Fruit fly (Drosophila melanogaster) whole organism, prepupa: Measurements from ENCODE around the gene Cpr23B.

ENCODE experiments used
- CG10631 ChIP-seq: fragments of 200-800 bp; sonication (Bioruptor generic); optimal IDR thresholded peaks from 2 replicates; lab custom pipeline; 2016; ENCODE audit warnings: missing biosample characterization, missing genetic modification characterization
- CG10669 ChIP-seq: fragments of 200-800 bp; sonication (Bioruptor generic); optimal IDR thresholded peaks from 3 replicates; lab custom pipeline; 2018; ENCODE audit warnings: missing biosample characterization, mild to moderate bottlenecking, missing genetic modification characterization, moderate library complexity
- CG11294 ChIP-seq: fragments of 200-800 bp; sonication (Bioruptor generic); IDR thresholded peaks from 2 replicates; pipeline ENCODE4 v1.3.6; 2022; ENCODE audit warnings: missing biosample characterization, missing genetic modification characterization
- CG15336 ChIP-seq: fragments of 200-800 bp; sonication (Bioruptor generic); IDR thresholded peaks from 2 replicates; pipeline ENCODE4 v1.3.6; 2022; ENCODE audit warnings: missing biosample characterization, missing genetic modification characterization
- CG1621 ChIP-seq: fragments of 200-800 bp; sonication (Bioruptor generic); optimal IDR thresholded peaks from 3 replicates; lab custom pipeline; 2018; ENCODE audit warnings: missing biosample characterization, mild to moderate bottlenecking, missing genetic modification characterization
- CG16779 ChIP-seq: fragments of 200-800 bp; sonication (Bioruptor generic); optimal IDR thresholded peaks from 3 replicates; lab custom pipeline; 2017; ENCODE audit warnings: missing biosample characterization, mild to moderate bottlenecking, missing genetic modification characterization
- CG3032 ChIP-seq: fragments of 200-800 bp; optimal IDR thresholded peaks from 2 replicates; lab custom pipeline; 2019; ENCODE audit warnings: missing biosample characterization, mild to moderate bottlenecking, missing genetic modification characterization, moderate library complexity
- CG31627 ChIP-seq: fragments of 200-800 bp; sonication (Bioruptor generic); optimal IDR thresholded peaks from 3 replicates; lab custom pipeline; 2016; ENCODE audit warnings: missing biosample characterization, missing genetic modification characterization
- CG34406 ChIP-seq: fragments of 200-800 bp; sonication (Bioruptor generic); optimal IDR thresholded peaks from 3 replicates; lab custom pipeline; 2016; ENCODE audit warnings: missing biosample characterization, missing genetic modification characterization
- CG3919 ChIP-seq: fragments of 200-800 bp; sonication (Bioruptor generic); optimal IDR thresholded peaks from 3 replicates; lab custom pipeline; 2016; ENCODE audit warnings: missing biosample characterization, missing genetic modification characterization
- CG6163 ChIP-seq: fragments of 200-800 bp; sonication (Bioruptor generic); IDR thresholded peaks from 3 replicates; pipeline ENCODE4 v1.3.6; 2022; ENCODE audit warnings: missing biosample characterization, missing genetic modification characterization
- CG6276 ChIP-seq: fragments of 200-800 bp; sonication (Bioruptor generic); optimal IDR thresholded peaks from 2 replicates; lab custom pipeline; 2017; ENCODE audit warnings: missing biosample characterization, mild to moderate bottlenecking, missing genetic modification characterization
- CG6808 ChIP-seq: fragments of 200-800 bp; sonication (Bioruptor generic); optimal IDR thresholded peaks from 3 replicates; lab custom pipeline; 2017; ENCODE audit warnings: missing biosample characterization, missing genetic modification characterization, mild to moderate bottlenecking, moderate library complexity, missing genetic modification reagents
- CG7368 ChIP-seq: fragments of 200-800 bp; sonication (Bioruptor generic); optimal IDR thresholded peaks from 3 replicates; lab custom pipeline; 2016; ENCODE audit warnings: missing biosample characterization, missing genetic modification characterization
- CG8119 ChIP-seq: fragments of 200-800 bp; sonication (Bioruptor generic); IDR thresholded peaks from 3 replicates; pipeline ENCODE4 v1.3.6; 2022; ENCODE audit warnings: missing biosample characterization, missing genetic modification characterization
- CG9139 ChIP-seq: fragments of 200-800 bp; sonication (Bioruptor generic); optimal IDR thresholded peaks from 3 replicates; lab custom pipeline; 2017; ENCODE audit warnings: missing biosample characterization, mild to moderate bottlenecking, missing genetic modification characterization
- Eip75B ChIP-seq: fragments of 200-800 bp; sonication (Bioruptor generic); optimal IDR thresholded peaks from 3 replicates; lab custom pipeline; 2016; ENCODE audit warnings: missing biosample characterization, missing genetic modification characterization
- Eip78C ChIP-seq: fragments of 200-800 bp; sonication (Bioruptor generic); peaks from one replicate; lab custom pipeline; 2016; ENCODE audit warnings: missing biosample characterization, missing genetic modification characterization
- Ets96B ChIP-seq: fragments of 200-800 bp; optimal IDR thresholded peaks from 2 replicates; lab custom pipeline; 2019; ENCODE audit warnings: missing biosample characterization, mild to moderate bottlenecking, missing genetic modification characterization, moderate library complexity
- Gug ChIP-seq: fragments of 200-800 bp; sonication (Bioruptor generic); IDR thresholded peaks from 2 replicates; pipeline ENCODE4 v1.3.6; 2022; ENCODE audit warnings: missing biosample characterization, missing genetic modification characterization
- Hr38 ChIP-seq: sonication (Bioruptor generic); optimal IDR thresholded peaks from 2 replicates; lab custom pipeline; 2016; ENCODE audit warnings: missing biosample characterization, missing genetic modification characterization
- Hr4 ChIP-seq: fragments of 200-800 bp; sonication (Bioruptor generic); optimal IDR thresholded peaks from 3 replicates; lab custom pipeline; 2016; ENCODE audit warnings: missing biosample characterization, missing genetic modification characterization
- Lpt ChIP-seq: fragments of 200-800 bp; sonication (Bioruptor generic); optimal IDR thresholded peaks from 3 replicates; lab custom pipeline; 2016; ENCODE audit warnings: missing biosample characterization, missing genetic modification characterization
- OdsH ChIP-seq: fragments of 200-800 bp; sonication (Bioruptor generic); optimal IDR thresholded peaks from 3 replicates; lab custom pipeline; 2016; ENCODE audit warnings: missing biosample characterization, missing genetic modification characterization
- Sox102F ChIP-seq: fragments of 200-800 bp; sonication (Bioruptor generic); optimal IDR thresholded peaks from 2 replicates; lab custom pipeline; 2016; ENCODE audit warnings: missing biosample characterization, mild to moderate bottlenecking, missing genetic modification characterization
- Sox14 ChIP-seq: fragments of 200-800 bp; sonication (Bioruptor generic); optimal IDR thresholded peaks from 3 replicates; lab custom pipeline; 2016; ENCODE audit warnings: missing biosample characterization, missing genetic modification characterization
- Sox15 ChIP-seq: fragments of 200-800 bp; sonication (Bioruptor generic); optimal IDR thresholded peaks from 3 replicates; lab custom pipeline; 2016; ENCODE audit warnings: missing biosample characterization, missing genetic modification characterization
- achi ChIP-seq: fragments of 200-800 bp; sonication (Bioruptor generic); optimal IDR thresholded peaks from 3 replicates; lab custom pipeline; 2016; ENCODE audit warnings: missing biosample characterization, missing genetic modification characterization
- dac ChIP-seq: fragments of 200-800 bp; sonication (Bioruptor generic); optimal IDR thresholded peaks from 2 replicates; lab custom pipeline; 2017; ENCODE audit warnings: missing biosample characterization, mild to moderate bottlenecking, missing genetic modification characterization
- dsx ChIP-seq: fragments of 200-800 bp; optimal IDR thresholded peaks from 3 replicates; lab custom pipeline; 2019; ENCODE audit warnings: missing biosample characterization, mild to moderate bottlenecking, missing genetic modification characterization, moderate library complexity; ENCODE audit not compliant: poor library complexity, severe bottlenecking
- eg ChIP-seq: fragments of 200-800 bp; sonication (Bioruptor generic); IDR thresholded peaks from 3 replicates; pipeline ENCODE4 v1.3.6; 2022; ENCODE audit warnings: missing biosample characterization, missing genetic modification characterization
- esn ChIP-seq: fragments of 200-800 bp; sonication (Bioruptor generic); optimal IDR thresholded peaks from 2 replicates; lab custom pipeline; 2016; ENCODE audit warnings: missing biosample characterization, mild to moderate bottlenecking, missing genetic modification characterization, moderate library complexity
- fd59A ChIP-seq: fragments of 200-800 bp; sonication (Bioruptor generic); optimal IDR thresholded peaks from 2 replicates; lab custom pipeline; 2017; ENCODE audit warnings: missing biosample characterization, mild to moderate bottlenecking, missing genetic modification characterization, missing genetic modification reagents
- fkh ChIP-seq: fragments of 200-800 bp; sonication (Bioruptor generic); optimal IDR thresholded peaks from 3 replicates; lab custom pipeline; 2017; ENCODE audit warnings: missing biosample characterization, mild to moderate bottlenecking, missing genetic modification characterization, moderate library complexity
- lz ChIP-seq: fragments of 200-800 bp; sonication (Bioruptor generic); optimal IDR thresholded peaks from 3 replicates; lab custom pipeline; 2016; ENCODE audit warnings: missing biosample characterization, missing genetic modification characterization
- net ChIP-seq: fragments of 200-800 bp; sonication (Bioruptor generic); optimal IDR thresholded peaks from 3 replicates; lab custom pipeline; 2016; ENCODE audit warnings: missing biosample characterization, missing genetic modification characterization
- pdm3 ChIP-seq: fragments of 200-800 bp; sonication (Bioruptor generic); optimal IDR thresholded peaks from 3 replicates; lab custom pipeline; 2016; ENCODE audit warnings: missing biosample characterization, missing genetic modification characterization
- salr ChIP-seq, 2 experiments: fragments of 200-800 bp; sonication (Bioruptor generic); optimal IDR thresholded peaks; 3 replicates each; lab custom pipeline; 2016 to 2018; ENCODE audit warnings: missing biosample characterization in 2 of 2, missing genetic modification characterization in 2 of 2, mild to moderate bottlenecking in 1 of 2
- spab ChIP-seq: fragments of 200-800 bp; sonication (Bioruptor generic); optimal IDR thresholded peaks from 2 replicates; lab custom pipeline; 2017; ENCODE audit warnings: missing biosample characterization, mild to moderate bottlenecking, missing genetic modification characterization, missing genetic modification reagents
- ss ChIP-seq, 2 experiments: fragments of 200-800 bp; sonication (Bioruptor generic); optimal IDR thresholded peaks; 2 replicates in 1 of 2; 3 replicates in 1 of 2; lab custom pipeline; 2017 to 2018; ENCODE audit warnings: mild to moderate bottlenecking in 2 of 2, missing biosample characterization in 2 of 2, missing genetic modification characterization in 2 of 2, moderate library complexity in 1 of 2
- svp ChIP-seq: fragments of 200-800 bp; sonication (Bioruptor generic); peaks from one replicate; lab custom pipeline; 2016; ENCODE audit warnings: missing biosample characterization, missing genetic modification characterization
- topi ChIP-seq: fragments of 200-800 bp; sonication (Bioruptor generic); optimal IDR thresholded peaks from 3 replicates; lab custom pipeline; 2016; ENCODE audit warnings: missing biosample characterization, missing genetic modification characterization
- vri ChIP-seq: fragments of 200-800 bp; sonication (Bioruptor generic); optimal IDR thresholded peaks from 3 replicates; lab custom pipeline; 2016; ENCODE audit warnings: missing biosample characterization, mild to moderate bottlenecking, missing genetic modification characterization

Cpr23B gene

DNA sequence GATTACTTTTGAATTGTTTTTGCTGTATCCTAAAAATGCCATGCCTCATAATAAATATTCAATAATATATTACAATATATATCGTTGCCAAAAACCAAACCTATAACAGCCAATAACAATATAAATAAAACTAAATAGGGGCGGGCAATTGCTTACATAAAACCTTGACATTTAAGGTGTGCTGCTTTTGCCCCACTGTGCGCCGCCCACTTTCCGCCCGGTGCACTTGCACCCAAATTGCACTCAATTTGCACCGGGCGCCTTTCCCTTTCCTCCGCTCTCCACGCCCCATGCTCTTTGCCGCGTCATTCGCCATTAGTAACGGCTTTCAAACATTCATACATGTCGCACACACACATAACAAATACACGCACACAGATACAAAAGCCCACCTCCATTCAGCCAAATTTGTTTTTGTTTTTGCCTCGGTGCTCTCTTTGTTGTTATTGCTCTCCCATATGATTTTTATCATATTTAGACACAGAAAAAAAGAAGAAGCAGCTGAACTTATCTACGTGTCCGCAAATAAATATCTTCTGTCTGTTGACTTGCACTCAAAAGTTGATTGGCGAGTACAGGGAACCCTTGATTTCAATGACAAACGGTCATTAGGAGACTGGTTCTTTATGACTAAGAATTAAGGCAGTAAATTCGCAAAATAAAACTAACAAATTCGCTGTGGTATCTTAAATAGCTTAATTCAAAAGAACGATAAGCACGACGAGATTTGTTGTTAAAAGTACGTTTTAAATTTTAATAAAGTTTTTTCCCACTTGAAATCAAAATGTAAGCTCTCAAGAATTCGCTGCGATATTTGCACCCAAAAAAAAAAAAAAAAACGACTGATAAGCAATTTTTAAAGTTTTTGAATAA lies 19.9 kb downstream of the Cpr23B start (continued):
- TF ChIP-seq CG10631 (GFP tag; lab: Kevin White, UChicago), result peak; percentile 42
- TF ChIP-seq lz (GFP tag; lab: Kevin White, UChicago), result peak; percentile 17
- TF ChIP-seq CG31627 (GFP tag; lab: Kevin White, UChicago), result peak; percentile 24
- peak; percentile 39 for TF ChIP-seq Sox102F (GFP tag; lab: Kevin White, UChicago)
- TF ChIP-seq eg (GFP tag; lab: Robert Waterston, UW), result peak; percentile 88
- TF ChIP-seq CG9139 (GFP tag; lab: Kevin White, UChicago), result no peak
- TF ChIP-seq salr (GFP tag; optimal IDR thresholded peaks at IDR 0.05; lab: Kevin White, UChicago), result peak in 1 of 2 experiments; percentile 43
- no peak for TF ChIP-seq Hr38 (GFP tag; lab: Kevin White, UChicago)
- peak; percentile 54 for TF ChIP-seq CG10669
- TF ChIP-seq Gug, result peak; percentile 70

DNA sequence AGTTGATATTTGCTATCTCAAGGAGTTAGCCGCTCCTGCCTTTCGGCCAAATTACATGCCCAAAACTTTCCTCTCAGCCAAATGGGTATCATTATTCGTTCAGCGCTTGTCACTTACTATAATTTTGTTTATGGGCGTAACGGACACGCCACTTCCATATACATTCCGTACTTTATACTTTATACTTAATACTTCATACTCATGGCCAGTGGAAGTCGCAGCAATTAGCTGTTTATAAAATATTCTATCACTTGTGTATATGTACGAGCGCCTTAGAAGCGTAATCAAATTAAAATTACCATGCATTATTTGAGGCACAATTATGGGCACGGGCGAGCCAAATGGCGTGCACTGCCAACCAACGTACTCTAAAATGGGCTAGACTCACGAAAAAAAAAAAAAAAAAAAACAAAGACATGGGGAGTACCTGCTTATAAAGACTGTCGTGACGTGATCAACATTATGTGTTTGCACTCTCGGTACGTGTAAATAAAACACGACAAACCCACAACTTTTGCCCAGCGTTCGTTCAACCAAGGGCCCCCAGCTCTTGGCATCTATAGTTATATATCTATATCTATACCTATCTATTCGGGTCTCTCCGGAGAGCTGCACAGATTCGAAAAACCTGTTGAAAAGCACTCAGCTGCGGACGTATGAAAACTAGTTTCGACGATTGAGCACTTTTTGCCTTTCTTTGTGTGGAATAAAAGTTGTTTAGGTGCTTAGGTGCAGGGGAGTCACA lies 23.1 kb downstream of the Cpr23B start:
- TF ChIP-seq ss (GFP tag; optimal IDR thresholded peaks at IDR 0.05; lab: Kevin White, UChicago) (peak in 1 of 2 experiments; percentile 78), CG1621 (peak; percentile 4), fkh (GFP tag; lab: Kevin White, UChicago) (peak; percentile 89), OdsH (GFP tag; lab: Kevin White, UChicago) (no peak)

DNA sequence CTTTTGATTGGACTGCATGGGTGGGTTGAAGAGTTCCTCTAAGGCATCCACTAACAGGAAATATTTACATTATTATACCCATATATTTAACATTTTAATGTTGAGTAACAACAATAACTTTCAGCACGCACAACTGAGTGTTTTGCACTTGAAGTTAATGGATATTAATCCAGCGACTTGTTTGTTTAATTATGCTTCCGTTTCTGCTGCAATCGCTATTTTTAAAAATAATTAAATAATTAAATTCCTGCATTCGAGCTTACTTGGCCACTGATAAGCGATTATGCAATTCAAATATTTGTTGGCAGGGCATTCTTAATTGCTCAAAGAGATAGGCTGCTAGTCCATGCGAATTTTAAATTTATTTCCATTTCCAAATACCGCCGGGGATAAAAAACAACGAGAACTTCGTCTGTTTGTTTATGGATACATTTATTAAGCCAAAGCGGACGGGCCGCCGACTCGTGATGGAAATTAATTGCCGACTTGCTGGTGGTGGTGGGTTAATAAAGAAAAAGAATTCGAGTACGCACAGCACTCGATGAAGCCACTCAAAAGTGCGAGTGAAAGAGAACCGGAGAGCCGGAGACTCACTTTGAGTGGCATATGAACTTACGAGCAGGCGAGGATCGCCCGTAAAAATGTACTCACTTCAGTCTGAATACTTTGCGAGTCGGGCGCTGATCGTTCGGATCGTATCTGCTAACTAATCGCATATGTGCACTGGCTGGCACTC lies 23.8 kb downstream of the Cpr23B start:
- TF ChIP-seq dsx (GFP tag; lab: Kevin White, UChicago) (no peak), fd59A (GFP tag; lab: Kevin White, UChicago) (peak; percentile 11), pdm3 (GFP tag; lab: Kevin White, UChicago) (no peak), CG34406 (GFP tag; lab: Kevin White, UChicago) (peak; percentile 7), net (peak; percentile 43), CG6163 (GFP tag; lab: Robert Waterston, UW) (peak; percentile 44; the same call in 1 of the 3 replicates), fkh (GFP tag; lab: Kevin White, UChicago) (peak; percentile 11), CG16779 (tag; lab: Kevin White, UChicago) (peak; percentile 54), Hr4 (GFP tag; lab: Kevin White, UChicago) (peak; percentile 5), Ets96B (tag; lab: Kevin White, UChicago) (peak; percentile 23), achi (GFP tag; lab: Kevin White, UChicago) (peak; percentile 8), eg (GFP tag; lab: Robert Waterston, UW) (peak; percentile 75), Sox15 (GFP tag; lab: Kevin White, UChicago) (no peak), CG10669 (no peak), ss (GFP tag; optimal IDR thresholded peaks at IDR 0.05; lab: Kevin White, UChicago) (peak in 1 of 2 experiments; percentile 41), dac (GFP tag; lab: Kevin White, UChicago) (peak; percentile 18), CG11294 (no peak; the same call in none of the 2 replicates), CG6808 (GFP tag; lab: Kevin White, UChicago) (peak; percentile 43), CG3919 (peak; percentile 24), Sox14 (GFP tag; lab: Kevin White, UChicago) (peak; percentile 22), CG15336 (GFP tag; lab: Robert Waterston, UW) (peak; percentile 63), esn (peak; percentile 39), CG7368 (no peak), vri (GFP tag; lab: Kevin White, UChicago) (peak; percentile 88), CG3032 (tag; lab: Kevin White, UChicago) (peak; percentile 27), CG6276 (GFP tag; lab: Kevin White, UChicago) (peak; percentile 31), Eip78C (GFP tag; lab: Kevin White, UChicago) (peak; percentile 70), CG8119 (GFP tag; lab: Robert Waterston, UW) (peak; percentile 53), topi (peak; percentile 10), Lpt (GFP tag; lab: Kevin White, UChicago) (peak; percentile 31), spab (GFP tag; lab: Kevin White, UChicago) (no peak), Eip75B (GFP tag; lab: Kevin White, UChicago) (peak; percentile 16), svp (peak; percentile 14)
